Fruit fly (Drosophila melanogaster) whole organism, wandering third instar larva: ENCODE data around the gene Pli.

Experiments
- Dfd ChIP-seq: fragments of >200 bp; optimal IDR thresholded peaks from 2 replicates; lab custom pipeline; 2017; ENCODE audit warnings: missing biosample characterization, missing genetic modification characterization
- Dif ChIP-seq: fragments of 200-275, 200-300 bp; sonication (Bioruptor generic); optimal IDR thresholded peaks from 2 replicates; lab custom pipeline; 2018; ENCODE audit warnings: missing biosample characterization, missing genetic modification characterization; ENCODE audit not compliant: partially characterized antibody
- HLH106 ChIP-seq: fragments of 200-800 bp; optimal IDR thresholded peaks from 3 replicates; lab custom pipeline; 2019; ENCODE audit warnings: missing biosample characterization, mild to moderate bottlenecking, missing genetic modification characterization, moderate library complexity
- Hr78 ChIP-seq: fragments of >200 bp; optimal IDR thresholded peaks from 2 replicates; lab custom pipeline; 2017; ENCODE audit warnings: missing biosample characterization, missing genetic modification characterization
- Hr83 ChIP-seq: fragments of 200-300 bp; sonication (Bioruptor generic); optimal IDR thresholded peaks from 2 replicates; lab custom pipeline; 2016; ENCODE audit warnings: missing biosample characterization, mild to moderate bottlenecking, missing genetic modification characterization, moderate library complexity; ENCODE audit not compliant: poor library complexity, severe bottlenecking
- Jra ChIP-seq: sonication (Bioruptor generic); optimal IDR thresholded peaks from 2 replicates; lab custom pipeline; 2016; ENCODE audit warnings: missing biosample characterization, missing genetic modification characterization
- Myc ChIP-seq: fragments of >200 bp; optimal IDR thresholded peaks from 2 replicates; lab custom pipeline; 2017
- N ChIP-seq: fragments of >200 bp; optimal IDR thresholded peaks from 2 replicates; lab custom pipeline; 2018; ENCODE audit warnings: missing biosample characterization, missing external identifiers, missing genetic modification characterization
- OdsH ChIP-seq: fragments of 200-800 bp; sonication (Bioruptor generic); optimal IDR thresholded peaks from 2 replicates; lab custom pipeline; 2016; ENCODE audit warnings: missing biosample characterization, mild to moderate bottlenecking, missing genetic modification characterization
- Sp1 ChIP-seq: fragments of 200-800 bp; sonication (Bioruptor generic); optimal IDR thresholded peaks from 3 replicates; lab custom pipeline; 2019; ENCODE audit warnings: missing biosample characterization, mild to moderate bottlenecking, missing genetic modification characterization, moderate library complexity
- Vsx2 ChIP-seq: fragments of 200-300, 225-300 bp; sonication (Bioruptor generic); optimal IDR thresholded peaks from 2 replicates; lab custom pipeline; 2018; ENCODE audit warnings: missing biosample characterization, missing genetic modification characterization; ENCODE audit not compliant: partially characterized antibody
- dsf ChIP-seq: sonication (Bioruptor generic); optimal IDR thresholded peaks from 2 replicates; lab custom pipeline; 2016; ENCODE audit warnings: missing biosample characterization, missing genetic modification characterization, borderline replicate concordance
- foxo ChIP-seq, 2 experiments: fragments of 200-800 bp; sonication (Bioruptor generic); optimal IDR thresholded peaks; 2 replicates in 1 of 2; 3 replicates in 1 of 2; lab custom pipeline; 2016 to 2017; ENCODE audit warnings: missing biosample characterization in 2 of 2, missing genetic modification characterization in 2 of 2
- h ChIP-seq: fragments of 200-800 bp; sonication (Bioruptor generic); optimal IDR thresholded peaks from 3 replicates; lab custom pipeline; 2016; ENCODE audit warnings: missing biosample characterization, mild to moderate bottlenecking, missing genetic modification characterization
- jim ChIP-seq: fragments of 175-275, 200-325 bp; sonication (Bioruptor generic); optimal IDR thresholded peaks from 2 replicates; lab custom pipeline; 2016; ENCODE audit warnings: missing biosample characterization, mild to moderate bottlenecking, missing genetic modification characterization
- rgr ChIP-seq: fragments of 200-800 bp; sonication (Bioruptor generic); optimal IDR thresholded peaks from 3 replicates; lab custom pipeline; 2016; ENCODE audit warnings: missing biosample characterization, mild to moderate bottlenecking, missing genetic modification characterization
- woc ChIP-seq: sonication (Bioruptor generic); optimal IDR thresholded peaks from 2 replicates; lab custom pipeline; 2016; ENCODE audit warnings: missing biosample characterization, mild to moderate bottlenecking, missing genetic modification characterization

The Pli gene

dm6 chr3R:23818879-23819408, 70.9 kb downstream of the Pli start, which contains the start of the genes CG33111 and eIF4G2:
CG33111 (minus strand) TSS chr3R:23819237.
eIF4G2 (minus strand) TSS chr3R:23819237.
- TF ChIP-seq rgr (GFP tag; lab: Kevin White, UChicago): peak; percentile 37
- TF ChIP-seq foxo (GFP tag; optimal IDR thresholded peaks at IDR 0.05; lab: Kevin White, UChicago): peak in 1 of 2 experiments; percentile 36
- peak; percentile 12 for TF ChIP-seq Hr83 (GFP tag; lab: Kevin White, UChicago)
- TF ChIP-seq Sp1 (GFP tag; lab: Kevin White, UChicago): peak; percentile 54
- TF ChIP-seq Jra (GFP tag; lab: Kevin White, UChicago): peak; percentile 48
- TF ChIP-seq Vsx2: no peak
- peak; percentile 42 for TF ChIP-seq h
- TF ChIP-seq HLH106 (tag; lab: Kevin White, UChicago): peak; percentile 12
- TF ChIP-seq Dfd (GFP tag; lab: Kevin White, UChicago): no peak

DNA sequence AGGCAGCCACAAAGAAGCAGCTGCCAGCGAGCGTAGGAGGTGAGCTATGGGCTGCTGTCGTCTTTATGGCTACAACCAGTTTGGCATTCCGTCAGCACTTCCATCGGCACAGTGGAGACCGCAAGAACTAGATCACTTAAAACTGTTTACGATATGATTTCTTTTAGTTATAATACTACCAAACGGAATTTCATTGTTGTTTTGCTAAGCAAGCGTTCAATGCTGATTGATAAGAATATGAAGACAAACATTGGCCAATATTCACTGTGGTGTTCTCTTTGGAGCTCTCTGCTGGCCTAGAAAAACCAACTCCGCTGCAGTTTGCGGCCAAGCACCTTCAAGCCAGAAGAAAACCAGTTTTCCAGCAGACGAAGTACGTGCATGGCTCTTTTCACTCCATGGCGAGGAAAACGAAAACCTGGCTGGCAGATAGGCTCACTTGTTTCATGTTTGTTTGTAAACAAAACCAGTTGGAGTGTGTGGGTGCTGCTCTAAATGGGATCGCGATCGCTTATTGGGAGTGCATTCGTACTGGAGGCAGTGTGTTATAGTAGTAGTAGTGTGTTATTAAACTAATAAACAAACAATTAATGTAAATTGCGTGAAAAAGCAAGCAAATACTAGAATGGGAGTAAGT, 72.2 kb downstream of the Pli start:
- TF ChIP-seq dsf (GFP tag; lab: Kevin White, UChicago) (no peak), Dif (no peak), Dfd (GFP tag; lab: Kevin White, UChicago) (no peak), OdsH (GFP tag; lab: Kevin White, UChicago) (no peak), N (GFP tag; lab: Kevin White, UChicago) (no peak), rgr (GFP tag; lab: Kevin White, UChicago) (no peak), woc (GFP tag; lab: Kevin White, UChicago) (no peak), Myc (no peak), jim (no peak), Hr78 (GFP tag; lab: Kevin White, UChicago) (no peak)
- TF ChIP-seq, all 38 proteins: peak for 0
